Worm (Caenorhabditis elegans) whole organism, young adult: ENCODE data around the gene npp-5.

ENCODE experiments used
- B0019.2 ChIP-seq: fragments of 200-800 bp; sonication (Bioruptor generic); conservative IDR thresholded peaks from 2 replicates; pipeline ENCODE4 v1.3.6; 2022; ENCODE audit warnings: missing genetic modification reagents, missing genetic modification characterization, missing compliant biosample characterization
- B0035.1 ChIP-seq: sonication (generic microtip); optimal IDR thresholded peaks from 2 replicates; lab custom pipeline; 2016; ENCODE audit warnings: missing genetic modification characterization, mild to moderate bottlenecking, missing compliant biosample characterization, missing genotype, missing genetic modification reagents
- C06A6.2 ChIP-seq: fragments of 200-800 bp; sonication (Bioruptor generic); conservative IDR thresholded peaks from 2 replicates; pipeline ENCODE4 v1.3.6; 2022; ENCODE audit warnings: missing genetic modification characterization, missing compliant biosample characterization
- D2030.7 ChIP-seq: fragments of 200-800 bp; sonication (Bioruptor generic); IDR thresholded peaks from 2 replicates; pipeline ENCODE4 v1.3.6; 2022; ENCODE audit warnings: missing genetic modification reagents, missing genetic modification characterization, missing compliant biosample characterization
- F57A8.1 ChIP-seq: fragments of 200-800 bp; sonication (Bioruptor generic); optimal IDR thresholded peaks from 2 replicates; lab custom pipeline; 2018; ENCODE audit warnings: mild to moderate bottlenecking, missing genetic modification characterization, moderate library complexity, missing compliant biosample characterization
- K11D2.4 ChIP-seq: fragments of 200-800 bp; sonication (Bioruptor generic); IDR thresholded peaks from 2 replicates; pipeline ENCODE4 v1.3.6; 2022; ENCODE audit warnings: missing genetic modification reagents, missing genetic modification characterization, missing compliant biosample characterization
- K12H6.12 ChIP-seq: fragments of 200-800 bp; sonication (Bioruptor generic); optimal IDR thresholded peaks from 2 replicates; lab custom pipeline; 2018; ENCODE audit warnings: mild to moderate bottlenecking, missing genetic modification characterization, missing compliant biosample characterization
- T26A5.8 ChIP-seq: sonication (generic microtip); optimal IDR thresholded peaks from 2 replicates; lab custom pipeline; 2016; ENCODE audit warnings: missing genetic modification characterization, missing compliant biosample characterization
- akir-1 ChIP-seq: fragments of 200-800 bp; sonication (Bioruptor generic); optimal IDR thresholded peaks from 2 replicates; lab custom pipeline; 2018; ENCODE audit warnings: mild to moderate bottlenecking, missing genetic modification characterization, moderate library complexity, missing compliant biosample characterization
- ama-1 ChIP-seq, 3 experiments: fragments of 150-350 bp in 1 of 3; sonication (generic microtip) in 2 of 3; optimal IDR thresholded peaks; 2 replicates each; lab custom pipeline; 2014 to 2018; ENCODE audit warnings: missing biosample characterization in 2 of 3, missing genetic modification characterization in 2 of 3, missing genetic modification reagents in 2 of 3
- attf-3 ChIP-seq: fragments of 200-800 bp; sonication (Bioruptor generic); conservative IDR thresholded peaks from 2 replicates; pipeline ENCODE4 v1.3.6; 2022; ENCODE audit warnings: missing genetic modification reagents, missing genetic modification characterization, missing compliant biosample characterization
- bed-1 ChIP-seq: fragments of 200-800 bp; sonication (Bioruptor generic); IDR thresholded peaks from 2 replicates; pipeline ENCODE4 v1.3.6; 2022; ENCODE audit warnings: missing genetic modification reagents, missing genetic modification characterization, missing compliant biosample characterization
- bed-2 ChIP-seq: fragments of 200-800 bp; sonication (Bioruptor generic); IDR thresholded peaks from 2 replicates; pipeline ENCODE4 v1.3.6; 2022; ENCODE audit warnings: missing genetic modification reagents, missing genetic modification characterization, missing compliant biosample characterization
- ccch-3 ChIP-seq: fragments of 200-800 bp; sonication (Bioruptor generic); optimal IDR thresholded peaks from 2 replicates; lab custom pipeline; 2018; ENCODE audit warnings: mild to moderate bottlenecking, missing genetic modification characterization, missing compliant biosample characterization
- cebp-1 ChIP-seq, 2 experiments: fragments of 200-800 bp in 1 of 2; sonication (Bioruptor generic) in 1 of 2; sonication (generic microtip) in 1 of 2; IDR thresholded peaks in 1 of 2; optimal IDR thresholded peaks in 1 of 2; 2 replicates each; pipeline versions ENCODE4 v1.3.6 to Lab custom; 2017 to 2022; ENCODE audit warnings: missing compliant biosample characterization in 2 of 2, missing genetic modification characterization in 2 of 2, mild to moderate bottlenecking in 1 of 2, missing genetic modification reagents in 1 of 2, moderate library complexity in 1 of 2
- ceh-27 ChIP-seq: fragments of 200-800 bp; sonication (Bioruptor generic); optimal IDR thresholded peaks from 2 replicates; lab custom pipeline; 2018; ENCODE audit warnings: mild to moderate bottlenecking, missing genetic modification characterization, moderate library complexity, missing compliant biosample characterization
- ceh-40 ChIP-seq: fragments of 200-800 bp; sonication (Bioruptor generic); IDR thresholded peaks from 2 replicates; pipeline ENCODE4 v1.3.6; 2022; ENCODE audit warnings: missing genetic modification characterization, missing compliant biosample characterization
- ceh-79 ChIP-seq: sonication (generic microtip); optimal IDR thresholded peaks from 2 replicates; lab custom pipeline; 2017; ENCODE audit warnings: mild to moderate bottlenecking, missing genetic modification characterization, missing compliant biosample characterization
- dpl-1 ChIP-seq: fragments of 150-350 bp; optimal IDR thresholded peaks from 2 replicates; lab custom pipeline; 2014; ENCODE audit warnings: missing biosample characterization, missing genetic modification reagents, missing genetic modification characterization
- egrh-3 ChIP-seq: fragments of 200-800 bp; sonication (Bioruptor generic); IDR thresholded peaks from 2 replicates; pipeline ENCODE4 v1.3.6; 2022; ENCODE audit warnings: missing genetic modification reagents, missing genetic modification characterization, missing compliant biosample characterization
- ekl-4 ChIP-seq: fragments of 200-800 bp; sonication (Bioruptor generic); IDR thresholded peaks from 2 replicates; pipeline ENCODE4 v1.3.6; 2022; ENCODE audit warnings: missing genetic modification reagents, missing genetic modification characterization, missing compliant biosample characterization
- ets-4 ChIP-seq: fragments of 200-800 bp; sonication (Bioruptor generic); optimal IDR thresholded peaks from 2 replicates; lab custom pipeline; 2018; ENCODE audit warnings: mild to moderate bottlenecking, missing genetic modification characterization, missing compliant biosample characterization
- him-1 ChIP-seq: sonication (generic microtip); optimal IDR thresholded peaks from 2 replicates; lab custom pipeline; 2016; ENCODE audit warnings: missing genotype, missing genetic modification reagents, missing genetic modification characterization, missing compliant biosample characterization
- hlh-12 ChIP-seq: sonication (generic microtip); optimal IDR thresholded peaks from 2 replicates; lab custom pipeline; 2016; ENCODE audit warnings: missing genetic modification characterization, missing compliant biosample characterization
- lag-1 ChIP-seq: fragments of 200-800 bp; sonication (Bioruptor generic); IDR thresholded peaks from 2 replicates; pipeline ENCODE4 v1.3.6; 2022; ENCODE audit warnings: missing genetic modification reagents, missing genetic modification characterization, missing compliant biosample characterization
- let-526 ChIP-seq: fragments of 200-800 bp; sonication (Bioruptor generic); IDR thresholded peaks from 2 replicates; pipeline ENCODE4 v1.3.6; 2022; ENCODE audit warnings: missing genetic modification reagents, missing genetic modification characterization, missing compliant biosample characterization
- lin-40 ChIP-seq: sonication (generic microtip); optimal IDR thresholded peaks from 2 replicates; lab custom pipeline; 2016; ENCODE audit warnings: missing genetic modification characterization, mild to moderate bottlenecking, missing compliant biosample characterization, missing genotype, missing genetic modification reagents
- lir-1 ChIP-seq: fragments of 200-800 bp; sonication (Bioruptor generic); conservative IDR thresholded peaks from 2 replicates; pipeline ENCODE4 v1.3.6; 2022; ENCODE audit warnings: missing genetic modification reagents, missing genetic modification characterization, missing compliant biosample characterization
- madf-8 ChIP-seq: fragments of 200-800 bp; sonication (Bioruptor generic); conservative IDR thresholded peaks from 2 replicates; pipeline ENCODE4 v1.3.6; 2022; ENCODE audit warnings: missing genetic modification reagents, missing genetic modification characterization, missing compliant biosample characterization
- mel-28 ChIP-seq: sonication (generic microtip); optimal IDR thresholded peaks from 2 replicates; lab custom pipeline; 2016; ENCODE audit warnings: borderline replicate concordance, mild to moderate bottlenecking, missing genetic modification characterization, missing compliant biosample characterization
- nfya-2 ChIP-seq: fragments of 200-800 bp; sonication (Bioruptor generic); IDR thresholded peaks from 2 replicates; pipeline ENCODE4 v1.3.6; 2022; ENCODE audit warnings: missing genetic modification reagents, missing genetic modification characterization, missing compliant biosample characterization
- nhr-120 ChIP-seq: fragments of 200-800 bp; sonication (Bioruptor generic); IDR thresholded peaks from 2 replicates; pipeline ENCODE4 v1.3.6; 2022; ENCODE audit warnings: missing genetic modification characterization, missing compliant biosample characterization
- nhr-80 ChIP-seq: sonication (generic microtip); optimal IDR thresholded peaks from 2 replicates; lab custom pipeline; 2016; ENCODE audit warnings: missing genetic modification characterization, missing compliant biosample characterization
- nhr-90 ChIP-seq: sonication (generic microtip); optimal IDR thresholded peaks from 2 replicates; lab custom pipeline; 2016; ENCODE audit warnings: missing genotype, mild to moderate bottlenecking, missing genetic modification characterization, missing compliant biosample characterization
- pbrm-1 ChIP-seq: fragments of 200-800 bp; sonication (Bioruptor generic); IDR thresholded peaks from 2 replicates; pipeline ENCODE4 v1.3.6; 2022; ENCODE audit warnings: missing genetic modification reagents, missing genetic modification characterization, missing compliant biosample characterization
- pha-4 ChIP-seq: fragments of 150-350 bp; sonication (generic microtip); optimal IDR thresholded peaks from 2 replicates; lab custom pipeline; 2014; ENCODE audit warnings: missing biosample characterization, missing genetic modification reagents, missing genetic modification characterization
- rec-8 ChIP-seq, 2 experiments: sonication (generic microtip); optimal IDR thresholded peaks; 2 replicates each; lab custom pipeline; 2016; ENCODE audit warnings: mild to moderate bottlenecking in 2 of 2, missing genetic modification characterization in 2 of 2, missing genetic modification reagents in 2 of 2, missing genotype in 2 of 2, missing biosample characterization in 1 of 2, missing compliant biosample characterization in 1 of 2, moderate library complexity in 1 of 2
- repo-1 ChIP-seq: sonication (generic microtip); optimal IDR thresholded peaks from 2 replicates; lab custom pipeline; 2017; ENCODE audit warnings: mild to moderate bottlenecking, missing genetic modification characterization, missing compliant biosample characterization
- sdz-38 ChIP-seq: sonication (generic microtip); optimal IDR thresholded peaks from 2 replicates; lab custom pipeline; 2016; ENCODE audit warnings: missing genotype, missing genetic modification characterization, missing compliant biosample characterization
- snpc-1.3 ChIP-seq: sonication (generic microtip); optimal IDR thresholded peaks from 2 replicates; lab custom pipeline; 2017; ENCODE audit warnings: missing genetic modification characterization, mild to moderate bottlenecking, missing compliant biosample characterization, antibody characterized with exemption, moderate library complexity, missing genotype, missing genetic modification reagents; ENCODE audit not compliant: insufficient read depth
- snpc-3.4 ChIP-seq: sonication (generic microtip); optimal IDR thresholded peaks from 2 replicates; lab custom pipeline; 2017; ENCODE audit warnings: missing genetic modification characterization, mild to moderate bottlenecking, missing compliant biosample characterization, antibody characterized with exemption, moderate library complexity, missing genotype, missing genetic modification reagents
- unc-62 ChIP-seq: fragments of 150-350 bp; optimal IDR thresholded peaks from 2 replicates; lab custom pipeline; 2014; ENCODE audit warnings: missing biosample characterization, missing genetic modification reagents, missing genetic modification characterization
- ztf-18 ChIP-seq: sonication (generic microtip); optimal IDR thresholded peaks from 2 replicates; lab custom pipeline; 2016; ENCODE audit warnings: missing genotype, mild to moderate bottlenecking, missing genetic modification characterization, missing compliant biosample characterization
- ztf-22 ChIP-seq: fragments of 200-800 bp; sonication (Bioruptor generic); optimal IDR thresholded peaks from 2 replicates; lab custom pipeline; 2018; ENCODE audit warnings: mild to moderate bottlenecking, missing genetic modification characterization, moderate library complexity, missing compliant biosample characterization
- ztf-28 ChIP-seq: fragments of 200-800 bp; sonication (Bioruptor generic); IDR thresholded peaks from 2 replicates; pipeline ENCODE4 v1.3.6; 2022; ENCODE audit warnings: missing genetic modification reagents, missing genetic modification characterization, missing compliant biosample characterization

npp-5 gene

ce11 chrII:11635745-11636161 lies 36.1 kb upstream of the npp-5 start (continued):
- TF ChIP-seq D2030.7 (no peak), nhr-90 (no peak), nfya-2 (GFP tag; lab: Robert Waterston, UW) (no peak), ztf-22 (no peak), repo-1 (tag; lab: Kevin White, UChicago) (peak; percentile 37), K12H6.12 (peak; percentile 39), hlh-12 (tag; lab: Kevin White, UChicago) (no peak), K11D2.4 (GFP tag; lab: Robert Waterston, UW) (peak; percentile 20; the same call in 1 of the 2 replicates), pha-4 (tag; lab: Kevin White, UChicago) (no peak), B0035.1 (tag; lab: Kevin White, UChicago) (no peak), sdz-38 (tag; lab: Kevin White, UChicago) (no peak), ceh-79 (tag; lab: Kevin White, UChicago) (no peak), ets-4 (GFP tag; lab: Kevin White, UChicago) (peak; percentile 7), bed-1 (no peak), dpl-1 (no peak), ekl-4 (GFP tag; lab: Robert Waterston, UW) (peak; percentile 64; the same call in 1 of the 2 replicates), pbrm-1 (peak; percentile 56; the same call in 1 of the 2 replicates), B0019.2 (GFP tag; lab: Robert Waterston, UW) (no peak), ztf-18 (no peak), T26A5.8 (no peak), F57A8.1 (no peak), egrh-3 (GFP tag; lab: Robert Waterston, UW) (no peak), nhr-120 (no peak), him-1 (tag; lab: Kevin White, UChicago) (no peak), ceh-40 (no peak), rec-8 (tag; optimal IDR thresholded peaks at IDR 0.05; lab: Kevin White, UChicago) (no peak), mel-28 (no peak), snpc-3.4 (tag; lab: Kevin White, UChicago) (no peak), bed-2 (GFP tag; lab: Robert Waterston, UW) (no peak), attf-3 (GFP tag; lab: Robert Waterston, UW) (no peak)

ce11 chrII:11634681-11635527 lies 35.3 kb upstream of the npp-5 start:
- peak; percentile 90 for TF ChIP-seq nhr-80
- peak; percentile 35 for TF ChIP-seq lin-40 (tag; lab: Kevin White, UChicago)
- no peak for TF ChIP-seq D2030.7
- TF ChIP-seq ceh-27 (GFP tag; lab: Kevin White, UChicago): peak; percentile 90
- TF ChIP-seq C06A6.2 (GFP tag; lab: Robert Waterston, UW): 0 out of 2 replicates have a peak, but pooled peaks have one; percentile 13
- no peak for TF ChIP-seq ztf-28 (GFP tag; lab: Robert Waterston, UW)
- peak; percentile 44; the same call in 1 of the 2 replicates for TF ChIP-seq attf-3 (GFP tag; lab: Robert Waterston, UW)
- TF ChIP-seq nhr-120: 0 out of 2 replicates have a peak, but pooled peaks have one; percentile 4
- no peak for TF ChIP-seq lag-1 (GFP tag; lab: Robert Waterston, UW)
- no peak for TF ChIP-seq ztf-22
- peak; percentile 65 for TF ChIP-seq let-526 (GFP tag; lab: Robert Waterston, UW)
- no peak for TF ChIP-seq snpc-1.3 (tag; lab: Kevin White, UChicago)
- no peak for TF ChIP-seq B0035.1 (tag; lab: Kevin White, UChicago)
- no peak for TF ChIP-seq akir-1 (GFP tag; lab: Kevin White, UChicago)
- TF ChIP-seq him-1 (tag; lab: Kevin White, UChicago): no peak
- TF ChIP-seq lir-1: peak; percentile 4; the same call in 1 of the 2 replicates
- no peak for TF ChIP-seq unc-62 (GFP tag; lab: Kevin White, UChicago)
- TF ChIP-seq repo-1 (tag; lab: Kevin White, UChicago): no peak
- peak; percentile 83 for TF ChIP-seq ama-1 (optimal IDR thresholded peaks at IDR 0.05; lab: Kevin White, UChicago)
- peak in 1 of 2 experiments; percentile 24 for TF ChIP-seq ama-1 (GFP tag; optimal IDR thresholded peaks at IDR 0.05; lab: Kevin White, UChicago)
- TF ChIP-seq ccch-3 (GFP tag; lab: Kevin White, UChicago): no peak
- TF ChIP-seq madf-8: no peak
- TF ChIP-seq cebp-1 (GFP tag; IDR thresholded peaks at IDR 0.05; lab: Robert Waterston, UW): peak; percentile 82
- TF ChIP-seq cebp-1 (tag; optimal IDR thresholded peaks at IDR 0.05; lab: Kevin White, UChicago): peak; percentile 89
